Fruit fly (Drosophila melanogaster) whole organism, embryonic: ENCODE measurements around the gene kibra.

Source experiments
- Atf-2 ChIP-seq: fragments of 200-800 bp; sonication (Bioruptor generic); optimal IDR thresholded peaks from 2 replicates; lab custom pipeline; 2016; ENCODE audit warnings: missing biosample characterization, missing genetic modification characterization
- Atf6 ChIP-seq: fragments of 200-800 bp; sonication (Bioruptor generic); IDR thresholded peaks from 2 replicates; pipeline ENCODE4 v1.3.6; 2022; ENCODE audit warnings: missing biosample characterization, missing genetic modification characterization
- CG10147 ChIP-seq: fragments of 200-800 bp; sonication (Bioruptor generic); optimal IDR thresholded peaks from 2 replicates; lab custom pipeline; 2019; ENCODE audit warnings: missing biosample characterization, mild to moderate bottlenecking, missing genetic modification characterization, moderate library complexity
- CG10543 ChIP-seq: fragments of 200-800 bp; sonication (Bioruptor generic); optimal IDR thresholded peaks from 3 replicates; lab custom pipeline; 2017; ENCODE audit warnings: missing biosample characterization, mild to moderate bottlenecking, missing genetic modification characterization, moderate library complexity
- CG10979 ChIP-seq: fragments of 200-800 bp; sonication (Bioruptor generic); optimal IDR thresholded peaks from 2 replicates; lab custom pipeline; 2018; ENCODE audit warnings: missing biosample characterization, mild to moderate bottlenecking, missing genetic modification characterization, moderate library complexity
- CG12104 ChIP-seq: fragments of 200-800 bp; sonication (Bioruptor generic); optimal IDR thresholded peaks from 3 replicates; lab custom pipeline; 2016; ENCODE audit warnings: missing biosample characterization, missing genetic modification characterization
- CG12155 ChIP-seq: fragments of 200-800 bp; sonication (Bioruptor generic); optimal IDR thresholded peaks from 3 replicates; lab custom pipeline; 2016; ENCODE audit warnings: missing biosample characterization, missing genetic modification characterization
- CG12942 ChIP-seq: fragments of 200-800 bp; sonication (Bioruptor generic); optimal IDR thresholded peaks from 3 replicates; lab custom pipeline; 2016; ENCODE audit warnings: missing biosample characterization, missing genetic modification characterization
- CG14014 ChIP-seq: fragments of 200-800 bp; sonication (Bioruptor generic); IDR thresholded peaks from 2 replicates; pipeline ENCODE4 v1.3.6; 2022; ENCODE audit warnings: missing biosample characterization, missing genetic modification characterization
- CG14965 ChIP-seq: fragments of 200-800 bp; sonication (Bioruptor generic); optimal IDR thresholded peaks from 2 replicates; lab custom pipeline; 2016; ENCODE audit warnings: missing biosample characterization, missing genetic modification characterization, borderline replicate concordance
- CG1602 ChIP-seq: fragments of 200-800 bp; sonication (Bioruptor generic); optimal IDR thresholded peaks from 3 replicates; lab custom pipeline; 2016; ENCODE audit warnings: missing biosample characterization, missing genetic modification characterization
- CG17359 ChIP-seq: fragments of 200-800 bp; sonication (Bioruptor generic); optimal IDR thresholded peaks from 3 replicates; lab custom pipeline; 2018; ENCODE audit warnings: missing biosample characterization, mild to moderate bottlenecking, missing genetic modification characterization, moderate library complexity
- CG17568 ChIP-seq: fragments of 200-800 bp; sonication (Bioruptor generic); optimal IDR thresholded peaks from 2 replicates; lab custom pipeline; 2018; ENCODE audit warnings: missing biosample characterization, mild to moderate bottlenecking, missing genetic modification characterization, moderate library complexity
- CG17829 ChIP-seq: fragments of 200-800 bp; optimal IDR thresholded peaks from 2 replicates; lab custom pipeline; 2019; ENCODE audit warnings: missing biosample characterization, mild to moderate bottlenecking, missing genetic modification characterization, moderate library complexity
- CG18011 ChIP-seq: fragments of 200-800 bp; sonication (Bioruptor generic); optimal IDR thresholded peaks from 2 replicates; lab custom pipeline; 2017; ENCODE audit warnings: missing biosample characterization, missing genetic modification characterization, mild to moderate bottlenecking, moderate library complexity, missing genotype
- CG2129 ChIP-seq: fragments of 200-800 bp; sonication (Bioruptor generic); IDR thresholded peaks from 2 replicates; pipeline ENCODE4 v1.3.6; 2022; ENCODE audit warnings: missing biosample characterization, missing genetic modification characterization; ENCODE audit not compliant: partially characterized antibody
- CG3995 ChIP-seq: fragments of 200-800 bp; sonication (Bioruptor generic); optimal IDR thresholded peaks from 3 replicates; lab custom pipeline; 2016; ENCODE audit warnings: missing biosample characterization, missing genetic modification characterization
- CG42726 ChIP-seq: fragments of 200-800 bp; sonication (Bioruptor generic); IDR thresholded peaks from 2 replicates; pipeline ENCODE4 v1.3.6; 2022; ENCODE audit warnings: missing biosample characterization, missing genetic modification characterization; ENCODE audit not compliant: partially characterized antibody
- CG4424 ChIP-seq: fragments of 200-800 bp; sonication (Bioruptor generic); optimal IDR thresholded peaks from 3 replicates; lab custom pipeline; 2016; ENCODE audit warnings: missing biosample characterization, missing genetic modification characterization
- CG7556 ChIP-seq: fragments of 200-800 bp; sonication (Bioruptor generic); optimal IDR thresholded peaks from 2 replicates; lab custom pipeline; 2017; ENCODE audit warnings: missing biosample characterization, mild to moderate bottlenecking, missing genetic modification characterization
- CG8924 ChIP-seq: fragments of 200-800 bp; optimal IDR thresholded peaks from 3 replicates; lab custom pipeline; 2019; ENCODE audit warnings: missing biosample characterization, mild to moderate bottlenecking, missing genetic modification characterization, moderate library complexity
- CHES-1-like ChIP-seq: fragments of 200-800 bp; sonication (Bioruptor generic); optimal IDR thresholded peaks from 2 replicates; lab custom pipeline; 2016; ENCODE audit warnings: missing biosample characterization, missing genetic modification characterization
- Camta ChIP-seq: fragments of 200-800 bp; sonication (Bioruptor generic); optimal IDR thresholded peaks from 2 replicates; lab custom pipeline; 2016; ENCODE audit warnings: missing biosample characterization, missing genetic modification characterization
- Dad ChIP-seq: fragments of 200-800 bp; sonication (Bioruptor generic); optimal IDR thresholded peaks from 3 replicates; lab custom pipeline; 2016; ENCODE audit warnings: missing biosample characterization, missing genetic modification characterization
- Dfd ChIP-seq, 2 experiments: fragments of >200 bp; optimal IDR thresholded peaks; 2 replicates each; lab custom pipeline; 2017; ENCODE audit warnings: missing biosample characterization in 2 of 2, missing genetic modification characterization in 2 of 2
- Doc2 ChIP-seq: fragments of 200-800 bp; sonication (Bioruptor generic); IDR thresholded peaks from 2 replicates; pipeline ENCODE4 v1.3.6; 2022; ENCODE audit warnings: missing biosample characterization, missing genetic modification characterization
- Dp ChIP-seq: fragments of 200-800 bp; sonication (Bioruptor generic); optimal IDR thresholded peaks from 2 replicates; lab custom pipeline; 2018; ENCODE audit warnings: missing biosample characterization, mild to moderate bottlenecking, missing genetic modification characterization, moderate library complexity
- H15 ChIP-seq: fragments of 200-800 bp; sonication (Bioruptor generic); IDR thresholded peaks from 3 replicates; pipeline ENCODE4 v1.3.6; 2022; ENCODE audit warnings: missing biosample characterization, missing genetic modification characterization
- Jarid2 ChIP-seq: fragments of 200-800 bp; sonication (Bioruptor generic); optimal IDR thresholded peaks from 3 replicates; lab custom pipeline; 2017; ENCODE audit warnings: mild to moderate bottlenecking, missing biosample characterization, missing genetic modification reagents, missing genetic modification characterization
- NC2α ChIP-seq: fragments of 200-800 bp; sonication (Bioruptor generic); optimal IDR thresholded peaks from 2 replicates; lab custom pipeline; 2016; ENCODE audit warnings: missing biosample characterization, missing genetic modification characterization
- Pdp1 ChIP-seq, 2 experiments: fragments of 200-800 bp; sonication (Bioruptor generic); optimal IDR thresholded peaks; 3 replicates each; lab custom pipeline; 2016; ENCODE audit warnings: missing biosample characterization in 2 of 2, missing genetic modification characterization in 2 of 2, mild to moderate bottlenecking in 1 of 2, moderate library complexity in 1 of 2
- Usf ChIP-seq: fragments of 200-800 bp; sonication (Bioruptor generic); optimal IDR thresholded peaks from 2 replicates; lab custom pipeline; 2017; ENCODE audit warnings: missing genotype, missing biosample characterization, missing genetic modification characterization
- aop ChIP-seq: fragments of 200-800 bp; sonication (Bioruptor generic); IDR thresholded peaks from 2 replicates; pipeline ENCODE4 v1.3.6; 2022; ENCODE audit warnings: missing biosample characterization, missing genetic modification characterization
- ap ChIP-seq: fragments of 200-800 bp; sonication (Bioruptor generic); IDR thresholded peaks from 2 replicates; pipeline ENCODE4 v1.3.6; 2022; ENCODE audit warnings: missing biosample characterization, missing genetic modification characterization
- bcd ChIP-seq: fragments of 200-800 bp; sonication (Bioruptor generic); optimal IDR thresholded peaks from 2 replicates; lab custom pipeline; 2017; ENCODE audit warnings: missing biosample characterization, mild to moderate bottlenecking, missing genetic modification characterization
- cad ChIP-seq: fragments of >200 bp; optimal IDR thresholded peaks from 2 replicates; lab custom pipeline; 2017; ENCODE audit warnings: missing biosample characterization, missing genetic modification characterization
- caup ChIP-seq: fragments of 200-800 bp; sonication (Bioruptor generic); optimal IDR thresholded peaks from 3 replicates; lab custom pipeline; 2017; ENCODE audit warnings: missing biosample characterization, mild to moderate bottlenecking, missing genetic modification characterization, moderate library complexity; ENCODE audit not compliant: severe bottlenecking
- dm ChIP-seq: fragments of 200-800 bp; sonication (Bioruptor generic); optimal IDR thresholded peaks from 3 replicates; lab custom pipeline; 2016; ENCODE audit warnings: missing biosample characterization, missing genetic modification characterization
- gcm2 ChIP-seq: fragments of 200-800 bp; sonication (Bioruptor generic); optimal IDR thresholded peaks from 2 replicates; lab custom pipeline; 2016; ENCODE audit warnings: missing biosample characterization, missing genetic modification characterization
- ken ChIP-seq: fragments of 200-800 bp; sonication (Bioruptor generic); IDR thresholded peaks from 3 replicates; pipeline ENCODE4 v1.3.6; 2022; ENCODE audit warnings: missing biosample characterization, missing genetic modification characterization
- pb ChIP-seq: fragments of 200-800 bp; sonication (Bioruptor generic); optimal IDR thresholded peaks from 3 replicates; lab custom pipeline; 2016; ENCODE audit warnings: missing biosample characterization, missing genetic modification characterization
- pfk ChIP-seq: fragments of 200-800 bp; sonication (Bioruptor generic); optimal IDR thresholded peaks from 2 replicates; lab custom pipeline; 2018; ENCODE audit warnings: missing biosample characterization, mild to moderate bottlenecking, missing genetic modification characterization, moderate library complexity
- schlank ChIP-seq: fragments of 200-800 bp; sonication (Bioruptor generic); optimal IDR thresholded peaks from 2 replicates; lab custom pipeline; 2018; ENCODE audit warnings: missing biosample characterization, mild to moderate bottlenecking, missing genetic modification characterization
- seq ChIP-seq: fragments of 200-800 bp; sonication (Bioruptor generic); IDR thresholded peaks from 2 replicates; pipeline ENCODE4 v1.3.6; 2022; ENCODE audit warnings: missing biosample characterization, missing genetic modification characterization
- shn ChIP-seq: fragments of 200-800 bp; sonication (Bioruptor generic); optimal IDR thresholded peaks from 3 replicates; lab custom pipeline; 2016; ENCODE audit warnings: missing biosample characterization, missing genetic modification characterization
- sr ChIP-seq: fragments of 200-800 bp; sonication (Bioruptor generic); IDR thresholded peaks from 3 replicates; pipeline ENCODE4 v1.3.6; 2022; ENCODE audit warnings: missing biosample characterization, missing genetic modification characterization
- sug ChIP-seq: fragments of 200-800 bp; optimal IDR thresholded peaks from 2 replicates; lab custom pipeline; 2019; ENCODE audit warnings: missing biosample characterization, mild to moderate bottlenecking, missing genetic modification characterization, moderate library complexity
- yki ChIP-seq: fragments of >200 bp; optimal IDR thresholded peaks from 3 replicates; lab custom pipeline; 2018
- zen2 ChIP-seq: fragments of 200-800 bp; sonication (Bioruptor generic); IDR thresholded peaks from 3 replicates; pipeline ENCODE4 v1.3.6; 2022; ENCODE audit warnings: missing biosample characterization, missing genetic modification characterization; ENCODE audit not compliant: partially characterized antibody

kibra gene

DNA sequence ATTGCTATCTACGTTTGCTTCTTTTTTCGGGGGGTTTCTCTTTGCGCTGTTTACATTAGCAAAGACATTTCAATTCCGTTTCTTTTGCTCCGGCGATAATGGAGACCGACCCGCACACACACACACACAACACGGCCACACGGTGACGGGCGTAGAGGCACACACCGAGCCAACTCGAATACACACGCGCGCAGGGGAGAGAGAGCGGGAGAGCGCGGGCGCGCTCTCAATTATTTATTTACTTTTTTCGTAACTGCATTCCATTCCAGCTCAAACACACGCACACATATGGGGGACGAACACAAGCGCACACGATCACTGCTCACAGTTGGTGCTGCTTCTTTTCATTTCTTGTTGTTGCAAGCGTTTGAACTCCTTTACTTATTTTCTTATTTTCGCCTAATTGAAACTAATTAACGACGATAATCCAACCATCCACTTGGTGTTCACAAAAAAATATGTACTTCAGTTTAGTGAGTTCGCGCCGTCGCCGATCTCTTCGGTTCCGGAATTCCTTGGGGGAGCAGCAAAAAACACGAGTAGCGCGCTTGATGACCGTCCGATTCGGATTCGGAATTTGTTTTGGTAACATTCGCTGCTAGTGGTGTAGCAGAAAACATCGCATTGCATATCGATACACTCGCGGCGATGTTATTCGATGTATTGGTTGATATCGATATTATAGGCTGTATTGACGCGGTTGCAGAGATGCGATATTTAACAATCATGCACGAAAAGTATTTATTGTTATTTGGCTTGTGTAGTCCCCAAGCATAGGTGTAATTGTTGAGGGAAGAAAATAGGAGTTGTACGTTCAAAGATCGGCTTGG, at the start of gene kibra (continued):
- no peak for TF ChIP-seq Usf
- TF ChIP-seq sug (tag; lab: Kevin White, UChicago): peak; percentile 54
- TF ChIP-seq Doc2: no peak
- peak; percentile 45 for TF ChIP-seq CG12155 (GFP tag; lab: Kevin White, UChicago)
- TF ChIP-seq shn (GFP tag; lab: Kevin White, UChicago): peak; percentile 69
- peak; percentile 42 for TF ChIP-seq CG12104 (GFP tag; lab: Kevin White, UChicago)
- no peak for TF ChIP-seq zen2 (GFP tag; lab: Robert Waterston, UW)
- no peak for TF ChIP-seq NC2α
- no peak for TF ChIP-seq CG17568 (GFP tag; lab: Kevin White, UChicago)
- TF ChIP-seq CG12942 (GFP tag; lab: Kevin White, UChicago): peak; percentile 32
- TF ChIP-seq aop (GFP tag; lab: Robert Waterston, UW): no peak
- TF ChIP-seq CG8924: peak; percentile 54
- TF ChIP-seq pb (GFP tag; lab: Kevin White, UChicago): peak; percentile 75
- no peak for TF ChIP-seq sr (GFP tag; lab: Robert Waterston, UW)
- TF ChIP-seq CG10979 (tag; lab: Kevin White, UChicago): peak; percentile 65
- TF ChIP-seq cad: no peak
- peak; percentile 15 for TF ChIP-seq CG3995
- peak; percentile 79 for TF ChIP-seq CHES-1-like (GFP tag; lab: Kevin White, UChicago)
- peak; percentile 80 for TF ChIP-seq Camta (GFP tag; lab: Kevin White, UChicago)
- TF ChIP-seq CG14965: peak; percentile 43
- TF ChIP-seq ken (GFP tag; lab: Robert Waterston, UW): no peak
- peak in 1 of 2 experiments; percentile 60 for TF ChIP-seq Dfd (GFP tag; optimal IDR thresholded peaks at IDR 0.05; lab: Kevin White, UChicago)
- TF ChIP-seq yki (lab: Kevin White, UChicago): peak; percentile 80
- peak; percentile 36 for TF ChIP-seq gcm2
- TF ChIP-seq seq (GFP tag; lab: Robert Waterston, UW): no peak
- TF ChIP-seq Pdp1 (GFP tag; optimal IDR thresholded peaks at IDR 0.05; lab: Kevin White, UChicago): peak; percentile 59 to 72
- TF ChIP-seq CG10147 (GFP tag; lab: Kevin White, UChicago): peak; percentile 69
- TF ChIP-seq CG10543 (GFP tag; lab: Kevin White, UChicago): peak; percentile 84
- no peak for TF ChIP-seq CG42726 (GFP tag; lab: Robert Waterston, UW)
- TF ChIP-seq pfk (GFP tag; lab: Kevin White, UChicago): no peak
- TF ChIP-seq CG18011 (GFP tag; lab: Kevin White, UChicago): no peak
- TF ChIP-seq Dp: peak; percentile 47
- peak; percentile 78 for TF ChIP-seq CG17829 (tag; lab: Kevin White, UChicago)
- no peak for TF ChIP-seq Atf6 (GFP tag; lab: Robert Waterston, UW)
- no peak for TF ChIP-seq CG17359 (tag; lab: Kevin White, UChicago)
- peak; percentile 71 for TF ChIP-seq bcd (GFP tag; lab: Kevin White, UChicago)
- peak; percentile 98 for TF ChIP-seq Jarid2 (GFP tag; lab: Kevin White, UChicago)
- peak; percentile 49 for TF ChIP-seq Atf-2 (GFP tag; lab: Kevin White, UChicago)
- TF ChIP-seq CG1602 (GFP tag; lab: Kevin White, UChicago): peak; percentile 58
- no peak for TF ChIP-seq H15
- peak; percentile 26 for TF ChIP-seq dm
- no peak for TF ChIP-seq schlank (tag; lab: Kevin White, UChicago)
- no peak for TF ChIP-seq CG2129 (GFP tag; lab: Robert Waterston, UW)
- no peak for TF ChIP-seq ap (GFP tag; lab: Robert Waterston, UW)
- peak; percentile 43 for TF ChIP-seq caup (GFP tag; lab: Kevin White, UChicago)
- peak; percentile 80 for TF ChIP-seq CG4424 (GFP tag; lab: Kevin White, UChicago)
- peak; percentile 81 for TF ChIP-seq Dad (GFP tag; lab: Kevin White, UChicago)
- peak; percentile 21 for TF ChIP-seq CG7556
- no peak for TF ChIP-seq CG14014 (GFP tag; lab: Robert Waterston, UW)
